Worm (Caenorhabditis elegans): Measurements from ENCODE around the gene dyf-13.
A peak's percentile ranks its signal among the peaks of the same experiment; 100 is the strongest.

Gene dyf-13

ce11 chrII:7182630-7183029 lies 11.5 kb upstream of the dyf-13 start:
- peak; percentile 3 for TF ChIP-seq dsc-1 (tag; optimal IDR thresholded peaks at IDR 0.05)
- TF ChIP-seq lin-14 (GFP tag; optimal IDR thresholded peaks at IDR 0.05), result peak; percentile 83
- no peak for TF ChIP-seq lin-39 (tag; optimal IDR thresholded peaks at IDR 0.05)
- peak in 1 of 2 experiments; percentile 6 for TF ChIP-seq efl-1 (optimal IDR thresholded peaks at IDR 0.05)
- TF ChIP-seq efl-1 (GFP tag; optimal IDR thresholded peaks at IDR 0.05 in 1 of 2), result peak in 1 of 2 experiments; percentile 74
- peak; percentile 10 for TF ChIP-seq xbp-1 (tag; optimal IDR thresholded peaks at IDR 0.05)
- peak; percentile 25 to 50 for TF ChIP-seq lsy-2 (tag; optimal IDR thresholded peaks at IDR 0.05)
- TF ChIP-seq nhr-237 (tag; optimal IDR thresholded peaks at IDR 0.05), result no peak
- TF ChIP-seq ceh-82 (tag; optimal IDR thresholded peaks at IDR 0.05), result peak in 1 of 3 experiments; percentile 37
- TF ChIP-seq nhr-47 (tag; optimal IDR thresholded peaks at IDR 0.05), result peak; percentile 41
- TF ChIP-seq irx-1 (tag; optimal IDR thresholded peaks at IDR 0.05), result no peak
- peak; percentile 53 for TF ChIP-seq lir-3 (tag; optimal IDR thresholded peaks at IDR 0.05; ENCODE audit: poor library complexity)
- TF ChIP-seq swsn-7 (tag; optimal IDR thresholded peaks at IDR 0.05), result peak; percentile 14
- TF ChIP-seq fkh-8 (tag; optimal IDR thresholded peaks at IDR 0.05), result peak; percentile 0
- TF ChIP-seq nhr-84 (tag; optimal IDR thresholded peaks at IDR 0.05), result no peak
- no peak for TF ChIP-seq nhr-12 (tag; optimal IDR thresholded peaks at IDR 0.05)
- TF ChIP-seq ztf-11 (tag; optimal IDR thresholded peaks at IDR 0.05), result no peak
- peak in 1 of 2 experiments; percentile 9 for TF ChIP-seq lin-35 (GFP tag; optimal IDR thresholded peaks at IDR 0.05)
- peak; percentile 19 for TF ChIP-seq snu-23 (GFP tag; optimal IDR thresholded peaks at IDR 0.05)
- TF ChIP-seq mep-1 (tag; optimal IDR thresholded peaks at IDR 0.05), result peak; percentile 35
- TF ChIP-seq nhr-71 (tag; optimal IDR thresholded peaks at IDR 0.05), result peak; percentile 41
- TF ChIP-seq elt-3 (tag; optimal IDR thresholded peaks at IDR 0.05), result no peak
- no peak for TF ChIP-seq tbx-2 (tag; optimal IDR thresholded peaks at IDR 0.05)
- peak; percentile 37 for TF ChIP-seq egl-13 (tag; optimal IDR thresholded peaks at IDR 0.05)
- peak; percentile 71 for TF ChIP-seq fkh-10 (GFP tag; optimal IDR thresholded peaks at IDR 0.05)

- TF ChIP-seq lin-15B (tag; optimal IDR thresholded peaks at IDR 0.05) (no peak), ama-1 (optimal IDR thresholded peaks at IDR 0.05) (no peak), pax-3 (tag; optimal IDR thresholded peaks at IDR 0.05) (no peak), nhr-47 (tag; optimal IDR thresholded peaks at IDR 0.05) (peak; percentile 11), ceh-8 (GFP tag; optimal IDR thresholded peaks at IDR 0.05) (peak; percentile 58), isw-1 (GFP tag; IDR thresholded peaks at IDR 0.05) (no peak), fkh-10 (GFP tag; optimal IDR thresholded peaks at IDR 0.05) (peak; percentile 59), C16A3.4 (tag; optimal IDR thresholded peaks at IDR 0.05) (no peak), skn-1 (tag; optimal IDR thresholded peaks at IDR 0.05) (no peak), hpl-2 (GFP tag; optimal IDR thresholded peaks at IDR 0.05) (no peak)
Measured at ce11 chrII:7176108-7176507, 5.0 kb upstream of the dyf-13 start.

DNA sequence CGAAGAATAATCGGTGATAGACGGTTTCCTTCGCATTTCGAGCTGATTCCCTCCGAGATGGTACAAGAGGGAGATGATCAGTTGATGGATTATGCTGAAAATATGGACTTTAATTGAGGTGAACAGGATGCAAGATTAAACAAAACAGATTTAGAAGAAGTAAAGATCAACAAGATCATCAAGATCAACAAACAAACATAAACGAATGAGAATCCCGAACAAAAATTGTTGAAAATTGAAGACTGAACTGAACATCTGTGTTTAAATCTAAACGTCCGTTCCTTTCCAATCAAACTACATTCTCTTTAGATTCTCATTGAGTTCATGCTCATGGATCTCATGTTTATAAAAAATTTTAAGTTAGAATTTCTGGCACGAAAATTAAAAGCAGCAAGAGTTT lies 3.7 kb upstream of the dyf-13 start, which contains the start of gene glc-4:
TSS of gene glc-4 (minus strand) at position 101 of the 400 bp plus-strand sequence.
- TF ChIP-seq lsy-2 (tag; optimal IDR thresholded peaks at IDR 0.05), result no peak
- TF ChIP-seq elt-2 (tag; optimal IDR thresholded peaks at IDR 0.05), result no peak
- TF ChIP-seq efl-1 (optimal IDR thresholded peaks at IDR 0.05), result no peak
- peak in 1 of 2 experiments; percentile 28 for TF ChIP-seq efl-1 (GFP tag; optimal IDR thresholded peaks at IDR 0.05 in 1 of 2)
- TF ChIP-seq dpl-1 (GFP tag; optimal IDR thresholded peaks at IDR 0.05), result no peak

DNA sequence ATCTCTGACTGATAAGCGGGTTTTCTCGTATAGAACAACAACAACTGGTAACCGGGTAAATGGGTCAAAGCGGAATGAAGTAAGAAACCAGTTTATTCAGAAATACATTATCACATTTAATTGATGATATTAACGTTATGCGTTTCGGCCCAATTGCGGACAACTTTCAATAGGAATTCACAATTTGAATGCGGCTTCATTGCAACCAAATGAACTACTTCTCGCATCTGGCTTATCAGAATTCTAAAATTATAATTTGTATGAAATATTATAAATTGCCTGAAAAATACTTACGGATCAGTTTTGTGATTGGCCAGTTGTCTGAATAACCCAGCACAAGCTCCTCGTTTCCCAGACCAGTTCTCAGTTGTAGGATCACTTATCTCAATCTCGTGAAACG lies 2.4 kb downstream of the dyf-13 start, which contains the start of gene col-36:
TSS of gene col-36 (minus strand) at position 101 of the 400 bp plus-strand sequence.
- TF ChIP-seq lin-39 (tag; optimal IDR thresholded peaks at IDR 0.05) (no peak), lin-35 (GFP tag; optimal IDR thresholded peaks at IDR 0.05) (no peak), nhr-28 (tag; optimal IDR thresholded peaks at IDR 0.05) (no peak), lin-14 (GFP tag; optimal IDR thresholded peaks at IDR 0.05) (no peak), vab-15 (tag; optimal IDR thresholded peaks at IDR 0.05) (no peak), ceh-63 (GFP tag; optimal IDR thresholded peaks at IDR 0.05) (no peak), grh-1 (GFP tag; IDR thresholded peaks at IDR 0.05) (no peak), nhr-11 (tag; optimal IDR thresholded peaks at IDR 0.05) (no peak), irx-1 (tag; optimal IDR thresholded peaks at IDR 0.05) (no peak), unc-30 (tag; optimal IDR thresholded peaks at IDR 0.05) (no peak), unc-130 (tag; optimal IDR thresholded peaks at IDR 0.05) (no peak), blmp-1 (tag; optimal IDR thresholded peaks at IDR 0.05) (no peak), fkh-8 (tag; optimal IDR thresholded peaks at IDR 0.05) (no peak), hlh-17 (GFP tag; optimal IDR thresholded peaks at IDR 0.05; ENCODE audit: borderline replicate concordance) (no peak), nhr-84 (tag; optimal IDR thresholded peaks at IDR 0.05) (no peak), isw-1 (GFP tag; IDR thresholded peaks at IDR 0.05) (no peak), nhr-77 (tag; optimal IDR thresholded peaks at IDR 0.05) (no peak), zag-1 (tag; optimal IDR thresholded peaks at IDR 0.05) (no peak), nhr-71 (tag; optimal IDR thresholded peaks at IDR 0.05) (no peak), pqm-1 (tag; optimal IDR thresholded peaks at IDR 0.05) (no peak)

All from whole organism, L1 larva.